Worm (Caenorhabditis elegans) whole organism, early embryonic: ENCODE data around the gene pqn-57.

ENCODE experiments used
- B0310.2 ChIP-seq: sonication (generic microtip); optimal IDR thresholded peaks from 2 replicates; lab custom pipeline; 2016; ENCODE audit warnings: mild to moderate bottlenecking, missing genetic modification characterization, missing compliant biosample characterization
- F13C5.2 ChIP-seq: sonication (generic microtip); optimal IDR thresholded peaks from 2 replicates; lab custom pipeline; 2017; ENCODE audit warnings: mild to moderate bottlenecking, missing genetic modification characterization, inconsistent platforms, missing compliant biosample characterization
- aly-1 ChIP-seq: sonication (generic microtip); optimal IDR thresholded peaks from 2 replicates; lab custom pipeline; 2016; ENCODE audit warnings: missing genetic modification characterization, missing compliant biosample characterization
- ama-1 ChIP-seq: fragments of 150-350 bp; optimal IDR thresholded peaks from 2 replicates; lab custom pipeline; 2014
- ceh-13 ChIP-seq: fragments of 200-800 bp; sonication (Bioruptor generic); optimal IDR thresholded peaks from 2 replicates; lab custom pipeline; 2018; ENCODE audit warnings: mild to moderate bottlenecking, missing genetic modification characterization, missing compliant biosample characterization
- ceh-36 ChIP-seq: sonication (generic microtip); optimal IDR thresholded peaks from 2 replicates; lab custom pipeline; 2016; ENCODE audit warnings: missing genetic modification characterization, inconsistent platforms, missing compliant biosample characterization
- ets-7 ChIP-seq: sonication (generic microtip); optimal IDR thresholded peaks from 2 replicates; lab custom pipeline; 2016; ENCODE audit warnings: missing genotype, missing genetic modification characterization, missing compliant biosample characterization
- flt-1 ChIP-seq: fragments of 200-800 bp; sonication (Bioruptor generic); IDR thresholded peaks from 2 replicates; pipeline ENCODE4 v1.3.6; 2022; ENCODE audit warnings: missing genetic modification characterization, missing compliant biosample characterization
- hmbx-1 ChIP-seq: sonication (generic microtip); optimal IDR thresholded peaks from 2 replicates; lab custom pipeline; 2016; ENCODE audit warnings: mild to moderate bottlenecking, missing genetic modification characterization, missing compliant biosample characterization
- hmg-4 ChIP-seq: fragments of 200-800 bp; sonication (Bioruptor generic); optimal IDR thresholded peaks from 2 replicates; lab custom pipeline; 2018; ENCODE audit warnings: mild to moderate bottlenecking, missing genetic modification characterization, missing compliant biosample characterization
- hnd-1 ChIP-seq: sonication (generic microtip); optimal IDR thresholded peaks from 2 replicates; lab custom pipeline; 2016; ENCODE audit warnings: missing genetic modification characterization, missing compliant biosample characterization
- pes-1 ChIP-seq: fragments of 200-800 bp; sonication (Bioruptor generic); IDR thresholded peaks from 2 replicates; pipeline ENCODE4 v1.3.6; 2022; ENCODE audit warnings: missing genetic modification reagents, missing genetic modification characterization, missing compliant biosample characterization
- scrt-1 ChIP-seq: fragments of 200-800 bp; sonication (Bioruptor generic); IDR thresholded peaks from 2 replicates; pipeline ENCODE4 v1.3.6; 2022; ENCODE audit warnings: missing genetic modification characterization, missing compliant biosample characterization
- sea-1 ChIP-seq: fragments of 200-800 bp; sonication (Bioruptor generic); conservative IDR thresholded peaks from 2 replicates; pipeline ENCODE4 v1.3.6; 2022; ENCODE audit warnings: missing genetic modification characterization, missing compliant biosample characterization
- tbx-11 ChIP-seq: fragments of 200-800 bp; sonication (Bioruptor generic); IDR thresholded peaks from 2 replicates; pipeline ENCODE4 v1.3.6; 2022; ENCODE audit warnings: missing genetic modification characterization, missing compliant biosample characterization
- tbx-37 ChIP-seq: fragments of 200-800 bp; sonication (Bioruptor generic); conservative IDR thresholded peaks from 2 replicates; pipeline ENCODE4 v1.3.6; 2022; ENCODE audit warnings: missing genetic modification reagents, missing genetic modification characterization, missing compliant biosample characterization
- tra-4 ChIP-seq: sonication (generic microtip); optimal IDR thresholded peaks from 2 replicates; lab custom pipeline; 2017; ENCODE audit warnings: missing genetic modification characterization, missing compliant biosample characterization

pqn-57 gene

ce11 chrX:8310747-8311146 is 10.0 kb downstream of the pqn-57 start:
- TF ChIP-seq tbx-37 (GFP tag; lab: Robert Waterston, UW): no peak
- TF ChIP-seq scrt-1: no peak
- no peak for TF ChIP-seq tra-4
- TF ChIP-seq flt-1 (GFP tag; lab: Robert Waterston, UW): no peak

- no peak for TF ChIP-seq hmbx-1 (tag; lab: Kevin White, UChicago)
- TF ChIP-seq tbx-37 (GFP tag; lab: Robert Waterston, UW): no peak
- TF ChIP-seq ceh-36 (tag; lab: Kevin White, UChicago): no peak
- TF ChIP-seq ets-7 (tag; lab: Kevin White, UChicago): no peak
- no peak for TF ChIP-seq sea-1 (GFP tag; lab: Robert Waterston, UW)
- TF ChIP-seq B0310.2 (tag; lab: Kevin White, UChicago): no peak
- TF ChIP-seq scrt-1: no peak
- no peak for TF ChIP-seq hmg-4 (GFP tag; lab: Kevin White, UChicago)
- TF ChIP-seq ama-1 (lab: Kevin White, UChicago): no peak
- TF ChIP-seq flt-1 (GFP tag; lab: Robert Waterston, UW): no peak
- no peak for TF ChIP-seq ceh-13 (GFP tag; lab: Kevin White, UChicago)
- no peak for TF ChIP-seq tra-4
- no peak for TF ChIP-seq tbx-11 (GFP tag; lab: Robert Waterston, UW)
- TF ChIP-seq F13C5.2 (tag; lab: Kevin White, UChicago): no peak
- no peak for TF ChIP-seq aly-1 (tag; lab: Kevin White, UChicago)
- TF ChIP-seq pes-1 (GFP tag; lab: Robert Waterston, UW): no peak
- TF ChIP-seq hnd-1 (tag; lab: Kevin White, UChicago): no peak
Observed at ce11 chrX:8308491-8308890, 12.3 kb downstream of the pqn-57 start.

ce11 chrX:8307600-8307999 is 13.2 kb downstream of the pqn-57 start, which contains the start of gene R09F10.5:
Gene R09F10.5, minus strand, starts transcription at chrX:8307700.
- TF ChIP-seq sea-1 (GFP tag; lab: Robert Waterston, UW): no peak
- no peak for TF ChIP-seq ama-1 (lab: Kevin White, UChicago)

ce11 chrX:8302803-8303202 is 18.0 kb downstream of the pqn-57 start:
- TF ChIP-seq hnd-1 (tag; lab: Kevin White, UChicago) (no peak), aly-1 (tag; lab: Kevin White, UChicago) (no peak), flt-1 (GFP tag; lab: Robert Waterston, UW) (no peak), pes-1 (GFP tag; lab: Robert Waterston, UW) (no peak), hmg-4 (GFP tag; lab: Kevin White, UChicago) (no peak), sea-1 (GFP tag; lab: Robert Waterston, UW) (no peak), F13C5.2 (tag; lab: Kevin White, UChicago) (no peak), scrt-1 (no peak), ceh-36 (tag; lab: Kevin White, UChicago) (no peak), tbx-11 (GFP tag; lab: Robert Waterston, UW) (no peak), B0310.2 (tag; lab: Kevin White, UChicago) (no peak), tbx-37 (GFP tag; lab: Robert Waterston, UW) (no peak), tra-4 (no peak), ama-1 (lab: Kevin White, UChicago) (no peak), ceh-13 (GFP tag; lab: Kevin White, UChicago) (no peak), ets-7 (tag; lab: Kevin White, UChicago) (no peak), hmbx-1 (tag; lab: Kevin White, UChicago) (no peak)

- no peak for TF ChIP-seq aly-1 (tag; lab: Kevin White, UChicago)
- TF ChIP-seq tbx-11 (GFP tag; lab: Robert Waterston, UW): no peak
- no peak for TF ChIP-seq F13C5.2 (tag; lab: Kevin White, UChicago)
- no peak for TF ChIP-seq B0310.2 (tag; lab: Kevin White, UChicago)
- no peak for TF ChIP-seq tra-4
- TF ChIP-seq hnd-1 (tag; lab: Kevin White, UChicago): no peak
- TF ChIP-seq ceh-13 (GFP tag; lab: Kevin White, UChicago): no peak
- no peak for TF ChIP-seq hmg-4 (GFP tag; lab: Kevin White, UChicago)
- no peak for TF ChIP-seq ets-7 (tag; lab: Kevin White, UChicago)
- TF ChIP-seq tbx-37 (GFP tag; lab: Robert Waterston, UW): no peak
- no peak for TF ChIP-seq ama-1 (lab: Kevin White, UChicago)
- TF ChIP-seq scrt-1: no peak
- no peak for TF ChIP-seq ceh-36 (tag; lab: Kevin White, UChicago)
- TF ChIP-seq sea-1 (GFP tag; lab: Robert Waterston, UW): no peak
- no peak for TF ChIP-seq hmbx-1 (tag; lab: Kevin White, UChicago)
Observed at ce11 chrX:8302299-8302698, 18.5 kb downstream of the pqn-57 start, which contains the start of gene inx-5. Gene inx-5, minus strand, starts transcription at chrX:8302399.

- no peak for TF ChIP-seq tra-4
- TF ChIP-seq ama-1 (lab: Kevin White, UChicago): no peak
- no peak for TF ChIP-seq B0310.2 (tag; lab: Kevin White, UChicago)
- no peak for TF ChIP-seq scrt-1
- no peak for TF ChIP-seq tbx-37 (GFP tag; lab: Robert Waterston, UW)
- TF ChIP-seq ceh-36 (tag; lab: Kevin White, UChicago): no peak
- TF ChIP-seq ets-7 (tag; lab: Kevin White, UChicago): no peak
- no peak for TF ChIP-seq hmg-4 (GFP tag; lab: Kevin White, UChicago)
- no peak for TF ChIP-seq sea-1 (GFP tag; lab: Robert Waterston, UW)
- no peak for TF ChIP-seq hmbx-1 (tag; lab: Kevin White, UChicago)
- TF ChIP-seq ceh-13 (GFP tag; lab: Kevin White, UChicago): no peak
- TF ChIP-seq F13C5.2 (tag; lab: Kevin White, UChicago): no peak
- no peak for TF ChIP-seq tbx-11 (GFP tag; lab: Robert Waterston, UW)
- no peak for TF ChIP-seq pes-1 (GFP tag; lab: Robert Waterston, UW)
Observed at ce11 chrX:8299554-8299953, 21.2 kb downstream of the pqn-57 start, which contains the start of gene ced-13. Gene ced-13, minus strand, starts transcription at chrX:8299654.

- TF ChIP-seq tbx-37 (GFP tag; lab: Robert Waterston, UW): no peak
- TF ChIP-seq hmg-4 (GFP tag; lab: Kevin White, UChicago): no peak
- TF ChIP-seq hnd-1 (tag; lab: Kevin White, UChicago): no peak
- TF ChIP-seq hmbx-1 (tag; lab: Kevin White, UChicago): no peak
- TF ChIP-seq flt-1 (GFP tag; lab: Robert Waterston, UW): no peak
- TF ChIP-seq ceh-36 (tag; lab: Kevin White, UChicago): no peak
- no peak for TF ChIP-seq sea-1 (GFP tag; lab: Robert Waterston, UW)
Observed at ce11 chrX:8297333-8297732, 23.5 kb downstream of the pqn-57 start.
